Worm (Caenorhabditis elegans): Measurements from ENCODE around the gene K02B2.6.
A peak's percentile ranks its signal among the peaks of the same experiment; 100 is the strongest.

The K02B2.6 gene

DNA sequence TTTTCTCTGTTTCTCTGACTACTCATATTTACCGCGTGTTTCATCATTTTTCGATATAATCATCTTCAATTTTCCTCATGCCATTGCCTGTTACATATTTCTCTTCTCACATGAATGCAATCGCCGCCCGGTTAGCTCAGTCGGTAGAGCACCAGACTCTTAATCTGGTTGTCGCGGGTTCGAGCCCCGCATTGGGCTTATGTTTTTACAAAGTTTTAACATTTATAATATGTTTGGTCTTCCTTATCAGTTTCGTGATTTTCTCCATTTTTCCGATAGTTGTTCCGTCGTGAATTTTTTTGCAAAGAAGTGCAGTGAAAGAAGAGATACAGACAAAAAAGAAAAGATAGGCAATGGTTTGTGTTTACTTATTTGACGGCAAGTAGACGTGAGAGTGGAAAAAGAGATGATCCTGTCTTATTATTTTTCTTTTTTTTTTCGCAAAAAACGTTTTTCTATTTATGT lies 5.0 kb upstream of the K02B2.6 start:
- TF ChIP-seq somi-1 (GFP tag; optimal IDR thresholded peaks at IDR 0.05), result peak; percentile 91
- TF ChIP-seq F23B12.7 (tag; optimal IDR thresholded peaks at IDR 0.05; ENCODE audit: insufficient read depth), result peak; percentile 87
- TF ChIP-seq nhr-80 (tag; optimal IDR thresholded peaks at IDR 0.05), result peak; percentile 95
- TF ChIP-seq ztf-6 (GFP tag; IDR thresholded peaks at IDR 0.05), result peak; percentile 8; the same call in 1 of the 2 replicates
- 0 out of 2 replicates have a peak, but pooled peaks have one; percentile 14 for TF ChIP-seq B0019.2 (GFP tag; conservative IDR thresholded peaks at IDR 0.05)
- TF ChIP-seq attf-5 (GFP tag; optimal IDR thresholded peaks at IDR 0.05), result peak; percentile 78
- TF ChIP-seq ceh-100 (GFP tag; IDR thresholded peaks at IDR 0.05), result peak; percentile 37; the same call in 1 of the 2 replicates
- no peak for TF ChIP-seq F37B4.10 (GFP tag; IDR thresholded peaks at IDR 0.05)
- TF ChIP-seq rcor-1 (GFP tag; IDR thresholded peaks at IDR 0.05), result peak; percentile 64; the same call in 1 of the 2 replicates
- peak; percentile 62 to 83 for TF ChIP-seq let-607 (tag; optimal IDR thresholded peaks at IDR 0.05)
- TF ChIP-seq hlh-12 (tag; optimal IDR thresholded peaks at IDR 0.05), result peak; percentile 12
- peak; percentile 75 for TF ChIP-seq ztf-18 (tag; optimal IDR thresholded peaks at IDR 0.05)
- no peak for TF ChIP-seq Y67H2A.10 (GFP tag; conservative IDR thresholded peaks at IDR 0.05)
- peak; percentile 72 for TF ChIP-seq B0035.1 (tag; optimal IDR thresholded peaks at IDR 0.05)
- TF ChIP-seq C06A6.2 (GFP tag; conservative IDR thresholded peaks at IDR 0.05), result peak; percentile 60; the same call in 1 of the 2 replicates
- TF ChIP-seq lin-26 (GFP tag; IDR thresholded peaks at IDR 0.05), result peak; percentile 98; the same call in 1 of the 2 replicates
- TF ChIP-seq efl-1 (GFP tag; optimal IDR thresholded peaks at IDR 0.05), result peak; percentile 36
- TF ChIP-seq F22D6.2 (tag; optimal IDR thresholded peaks at IDR 0.05), result peak; percentile 59
- TF ChIP-seq pbrm-1 (GFP tag; IDR thresholded peaks at IDR 0.05), result peak; percentile 89
- TF ChIP-seq D2030.7 (GFP tag; IDR thresholded peaks at IDR 0.05), result peak; percentile 69
- peak; percentile 80 for TF ChIP-seq atf-7 (tag; optimal IDR thresholded peaks at IDR 0.05)
- TF ChIP-seq Y53F4B.3 (GFP tag; IDR thresholded peaks at IDR 0.05), result peak; percentile 56; the same call in 1 of the 2 replicates
- peak; percentile 81 for TF ChIP-seq ekl-4 (GFP tag; IDR thresholded peaks at IDR 0.05)
- TF ChIP-seq athp-1 (tag; optimal IDR thresholded peaks at IDR 0.05), result peak; percentile 54
- TF ChIP-seq cebp-2 (GFP tag; IDR thresholded peaks at IDR 0.05), result 0 out of 2 replicates have a peak, but pooled peaks have one; percentile 54
- TF ChIP-seq lsy-27 (tag; optimal IDR thresholded peaks at IDR 0.05; ENCODE audit: borderline replicate concordance, insufficient read depth), result peak; percentile 78
- peak; percentile 69 for TF ChIP-seq T26A5.8 (tag; optimal IDR thresholded peaks at IDR 0.05)
- TF ChIP-seq nfyb-1 (GFP tag; IDR thresholded peaks at IDR 0.05), result peak; percentile 75
- peak; percentile 94 for TF ChIP-seq lin-40 (tag; optimal IDR thresholded peaks at IDR 0.05)
- TF ChIP-seq him-1 (tag; optimal IDR thresholded peaks at IDR 0.05), result peak; percentile 94
- TF ChIP-seq lir-1 (GFP tag; conservative IDR thresholded peaks at IDR 0.05), result peak; percentile 72; the same call in 1 of the 2 replicates
- TF ChIP-seq attf-6 (GFP tag; IDR thresholded peaks at IDR 0.05), result peak; percentile 86
- TF ChIP-seq Y56A3A.18 (GFP tag; IDR thresholded peaks at IDR 0.05), result peak; percentile 90; the same call in 1 of the 2 replicates
- peak; percentile 78 for TF ChIP-seq tlf-1 (GFP tag; optimal IDR thresholded peaks at IDR 0.05)
- TF ChIP-seq ceh-79 (tag; optimal IDR thresholded peaks at IDR 0.05), result peak; percentile 80
- TF ChIP-seq tbx-9 (tag; optimal IDR thresholded peaks at IDR 0.05; ENCODE audit: borderline replicate concordance), result no peak
- peak; percentile 79 for TF ChIP-seq hmg-1.2 (GFP tag; IDR thresholded peaks at IDR 0.05)
- no peak for TF ChIP-seq egl-18 (GFP tag; IDR thresholded peaks at IDR 0.05)
- no peak for TF ChIP-seq xnd-1 (tag; optimal IDR thresholded peaks at IDR 0.05)
- TF ChIP-seq K11D2.4 (GFP tag; IDR thresholded peaks at IDR 0.05), result peak; percentile 67
- TF ChIP-seq F10E7.11 (tag; optimal IDR thresholded peaks at IDR 0.05), result peak; percentile 4
- TF ChIP-seq mcd-1 (GFP tag; IDR thresholded peaks at IDR 0.05), result peak; percentile 61
- peak; percentile 85 for TF ChIP-seq snpc-3.4 (tag; optimal IDR thresholded peaks at IDR 0.05)
- TF ChIP-seq akir-1 (GFP tag; optimal IDR thresholded peaks at IDR 0.05), result no peak
- TF ChIP-seq pha-4 (tag; optimal IDR thresholded peaks at IDR 0.05), result peak; percentile 69
- TF ChIP-seq T07F8.4 (tag; optimal IDR thresholded peaks at IDR 0.05), result peak; percentile 78
- peak; percentile 19 for TF ChIP-seq ets-4 (GFP tag; optimal IDR thresholded peaks at IDR 0.05)
- TF ChIP-seq sea-2 (GFP tag; IDR thresholded peaks at IDR 0.05), result 0 out of 2 replicates have a peak, but pooled peaks have one; percentile 67
